Fruit fly (Drosophila melanogaster): Measurements from ENCODE around the gene CG4911.

Gene CG4911

dm6 chr3L:9045318-9045717 lies 27.2 kb downstream of the CG4911 start (continued):
- TF ChIP-seq en (GFP tag; optimal IDR thresholded peaks at IDR 0.05) (no peak), CoRest (tag; optimal IDR thresholded peaks at IDR 0.05) (peak; percentile 33), CG14050 (GFP tag; IDR thresholded peaks at IDR 0.05) (peak; percentile 59), CG13894 (tag; optimal IDR thresholded peaks at IDR 0.05) (no peak), CG12659 (GFP tag; optimal IDR thresholded peaks at IDR 0.05) (peak; percentile 12), lov (optimal IDR thresholded peaks at IDR 0.05) (no peak), lov (GFP tag; IDR thresholded peaks at IDR 0.05) (peak; percentile 60; the same call in 1 of the 3 replicates), GATAe (GFP tag; conservative IDR thresholded peaks at IDR 0.05) (no peak), CG15269 (tag; optimal IDR thresholded peaks at IDR 0.05) (peak; percentile 38), z (GFP tag; IDR thresholded peaks at IDR 0.05) (no peak), H2.0 (GFP tag; IDR thresholded peaks at IDR 0.05) (peak; percentile 37), Atf3 (GFP tag; optimal IDR thresholded peaks at IDR 0.05) (peak; percentile 42), CG10654 (GFP tag; optimal IDR thresholded peaks at IDR 0.05) (peak; percentile 36), Dll (GFP tag; IDR thresholded peaks at IDR 0.05; ENCODE audit: partially characterized antibody) (no peak), Oli (tag; optimal IDR thresholded peaks at IDR 0.05) (peak; percentile 47), lbe (GFP tag; optimal IDR thresholded peaks at IDR 0.05) (peak; percentile 47), Sox102F (GFP tag; optimal IDR thresholded peaks at IDR 0.05) (peak; percentile 55), Usf (GFP tag; optimal IDR thresholded peaks at IDR 0.05) (no peak), CG10565 (GFP tag; optimal IDR thresholded peaks at IDR 0.05) (no peak), CG11456 (GFP tag; IDR thresholded peaks at IDR 0.05) (peak; percentile 64; the same call in 1 of the 3 replicates), CG4730 (GFP tag; IDR thresholded peaks at IDR 0.05) (peak; percentile 75), ftz-f1 (GFP tag; optimal IDR thresholded peaks at IDR 0.05) (no peak), ab (GFP tag; optimal IDR thresholded peaks at IDR 0.05) (no peak), org-1 (GFP tag; optimal IDR thresholded peaks at IDR 0.05) (peak; percentile 33), pb (GFP tag; optimal IDR thresholded peaks at IDR 0.05) (peak; percentile 61), CG11560 (tag; IDR thresholded peaks at IDR 0.05) (no peak), CG33557 (GFP tag; optimal IDR thresholded peaks at IDR 0.05) (peak; percentile 8), Dip3 (GFP tag; optimal IDR thresholded peaks at IDR 0.05) (peak; percentile 17), cwo (GFP tag; optimal IDR thresholded peaks at IDR 0.05) (peak; percentile 42), Hsf (GFP tag; optimal IDR thresholded peaks at IDR 0.05) (peak; percentile 54), CG12071 (GFP tag; optimal IDR thresholded peaks at IDR 0.05) (peak; percentile 53), vvl (GFP tag; IDR thresholded peaks at IDR 0.05) (peak; percentile 84), CG1832 (GFP tag; optimal IDR thresholded peaks at IDR 0.05) (no peak), CG2712 (tag; optimal IDR thresholded peaks at IDR 0.05) (peak; percentile 84), E2f1 (GFP tag; IDR thresholded peaks at IDR 0.05) (peak; percentile 78), Myb (GFP tag; optimal IDR thresholded peaks at IDR 0.05) (peak; percentile 10), schlank (tag; optimal IDR thresholded peaks at IDR 0.05) (no peak), dpn (GFP tag; optimal IDR thresholded peaks at IDR 0.05) (peak; percentile 21 to 61), CG13775 (GFP tag; optimal IDR thresholded peaks at IDR 0.05) (peak; percentile 29), CG3847 (GFP tag; IDR thresholded peaks at IDR 0.05) (no peak; the same call in 1 of the 2 replicates), CG1529 (GFP tag; optimal IDR thresholded peaks at IDR 0.05) (peak; percentile 14), CG2875 (GFP tag; optimal IDR thresholded peaks at IDR 0.05) (no peak), Blimp-1 (GFP tag; optimal IDR thresholded peaks at IDR 0.05) (peak; percentile 77), yki (optimal IDR thresholded peaks at IDR 0.05) (no peak), CG16863 (GFP tag; optimal IDR thresholded peaks at IDR 0.05) (peak; percentile 7), CG17568 (GFP tag; optimal IDR thresholded peaks at IDR 0.05) (no peak), CG17328 (GFP tag; IDR thresholded peaks at IDR 0.05) (peak; percentile 83), luna (GFP tag; optimal IDR thresholded peaks at IDR 0.05) (no peak), Bdp1 (GFP tag; optimal IDR thresholded peaks at IDR 0.05) (peak; percentile 1), eyg (GFP tag; optimal IDR thresholded peaks at IDR 0.05) (peak; percentile 60), bbx (GFP tag; IDR thresholded peaks at IDR 0.05; ENCODE audit: partially characterized antibody) (no peak), br (optimal IDR thresholded peaks at IDR 0.05) (no peak)
